Worm (Caenorhabditis elegans) whole organism, L3 larva: ENCODE data around the gene aip-1.

Experiments
- aly-2 ChIP-seq: fragments of 150-350 bp; optimal IDR thresholded peaks from 2 replicates; lab custom pipeline; 2014; ENCODE audit warnings: missing biosample characterization, missing genetic modification characterization
- ama-1 ChIP-seq: fragments of 150-350 bp; optimal IDR thresholded peaks from 2 replicates; lab custom pipeline; 2018
- egl-27 ChIP-seq: sonication (generic microtip); optimal IDR thresholded peaks from 4 replicates; lab custom pipeline; 2017; ENCODE audit warnings: missing biosample characterization, missing genetic modification reagents, missing genetic modification characterization
- egl-5 ChIP-seq: fragments of 150-350 bp; optimal IDR thresholded peaks from 2 replicates; lab custom pipeline; 2017; ENCODE audit warnings: missing biosample characterization, missing genetic modification reagents, missing genetic modification characterization, inconsistent platforms
- fos-1 ChIP-seq: fragments of 150-350 bp; optimal IDR thresholded peaks from 2 replicates; lab custom pipeline; 2014; ENCODE audit warnings: missing biosample characterization, missing genetic modification characterization
- mdl-1 ChIP-seq: fragments of 150-350 bp; optimal IDR thresholded peaks from 2 replicates; lab custom pipeline; 2014; ENCODE audit warnings: missing biosample characterization, missing genetic modification characterization
- nhr-11 ChIP-seq: fragments of 150-350 bp; optimal IDR thresholded peaks from 2 replicates; lab custom pipeline; 2014; ENCODE audit warnings: missing biosample characterization, missing genetic modification characterization
- nhr-25 ChIP-seq: sonication (generic microtip); optimal IDR thresholded peaks from 2 replicates; lab custom pipeline; 2017; ENCODE audit warnings: missing biosample characterization, missing genetic modification characterization
- pha-4 ChIP-seq: fragments of 150-350 bp; optimal IDR thresholded peaks from 2 replicates; lab custom pipeline; 2014; ENCODE audit warnings: missing biosample characterization, missing genetic modification reagents, missing genetic modification characterization
- sea-2 ChIP-seq: fragments of 150-350 bp; sonication (generic microtip); optimal IDR thresholded peaks from 4 replicates; lab custom pipeline; 2014; ENCODE audit warnings: missing biosample characterization, missing genetic modification reagents, missing genetic modification characterization
- zag-1 ChIP-seq: fragments of 150-350 bp; optimal IDR thresholded peaks from 2 replicates; lab custom pipeline; 2014; ENCODE audit warnings: missing biosample characterization, missing genetic modification characterization
- ztf-11 ChIP-seq: fragments of 150-350 bp; optimal IDR thresholded peaks from 2 replicates; lab custom pipeline; 2014; ENCODE audit warnings: missing biosample characterization, missing genetic modification characterization

ce11 chrV:14005812-14006211 lies 6.3 kb upstream of the aip-1 start, which contains the start of gene ric-7:
- TF ChIP-seq egl-5 (tag; lab: Kevin White, UChicago): no peak
- no peak for TF ChIP-seq fos-1 (tag; lab: Kevin White, UChicago)
- TF ChIP-seq aly-2 (tag; lab: Kevin White, UChicago): no peak
- no peak for TF ChIP-seq nhr-11 (tag; lab: Kevin White, UChicago)
- no peak for TF ChIP-seq ama-1 (lab: Kevin White, UChicago)
- no peak for TF ChIP-seq mdl-1
- no peak for TF ChIP-seq pha-4 (tag; lab: Kevin White, UChicago)
- no peak for TF ChIP-seq nhr-25 (tag; lab: Kevin White, UChicago)
- TF ChIP-seq sea-2 (GFP tag; lab: Kevin White, UChicago): no peak
- TF ChIP-seq ztf-11 (tag; lab: Kevin White, UChicago): no peak
- TF ChIP-seq zag-1 (tag; lab: Kevin White, UChicago): no peak
- TF ChIP-seq egl-27 (tag; lab: Kevin White, UChicago): no peak
